Worm (Caenorhabditis elegans) whole organism, midembryonic: ENCODE data around the gene F07H5.7.

Source experiments
- T22C8.4 ChIP-seq: fragments of 200-800 bp; sonication (Bioruptor generic); IDR thresholded peaks from 2 replicates; pipeline ENCODE4 v1.3.6; 2022; ENCODE audit warnings: missing genetic modification characterization, missing compliant biosample characterization
- cog-1 ChIP-seq: sonication (generic microtip); optimal IDR thresholded peaks from 2 replicates; lab custom pipeline; 2016; ENCODE audit warnings: missing genetic modification characterization, missing compliant biosample characterization
- flt-1 ChIP-seq: fragments of 200-800 bp; sonication (Bioruptor generic); IDR thresholded peaks from 2 replicates; pipeline ENCODE4 v1.3.6; 2022; ENCODE audit warnings: missing genetic modification characterization, missing compliant biosample characterization
- klf-2 ChIP-seq: fragments of 200-800 bp; sonication (Bioruptor generic); conservative IDR thresholded peaks from 2 replicates; pipeline ENCODE4 v1.3.6; 2022; ENCODE audit warnings: missing genetic modification reagents, missing genetic modification characterization, missing compliant biosample characterization
- med-1 ChIP-seq: sonication (generic microtip); optimal IDR thresholded peaks from 2 replicates; lab custom pipeline; 2017; ENCODE audit warnings: missing genetic modification characterization, mild to moderate bottlenecking, missing compliant biosample characterization, antibody characterized with exemption, missing genetic modification reagents; ENCODE audit not compliant: insufficient read depth
- ref-1 ChIP-seq: fragments of 200-800 bp; sonication (Bioruptor generic); conservative IDR thresholded peaks from 2 replicates; pipeline ENCODE4 v1.3.6; 2022; ENCODE audit warnings: missing genetic modification reagents, missing genetic modification characterization, missing compliant biosample characterization
- tab-1 ChIP-seq: fragments of 200-800 bp; sonication (Bioruptor generic); IDR thresholded peaks from 2 replicates; pipeline ENCODE4 v1.3.6; 2022; ENCODE audit warnings: missing genetic modification characterization, missing compliant biosample characterization
- ztf-23 ChIP-seq: fragments of 200-800 bp; sonication (Bioruptor generic); IDR thresholded peaks from 2 replicates; pipeline ENCODE4 v1.3.6; 2022; ENCODE audit warnings: missing genetic modification reagents, missing genetic modification characterization, missing compliant biosample characterization
- ztf-29 ChIP-seq: fragments of 200-800 bp; sonication (Bioruptor generic); IDR thresholded peaks from 2 replicates; pipeline ENCODE4 v1.3.6; 2022; ENCODE audit warnings: missing genetic modification reagents, missing genetic modification characterization, missing compliant biosample characterization

Gene F07H5.7

DNA sequence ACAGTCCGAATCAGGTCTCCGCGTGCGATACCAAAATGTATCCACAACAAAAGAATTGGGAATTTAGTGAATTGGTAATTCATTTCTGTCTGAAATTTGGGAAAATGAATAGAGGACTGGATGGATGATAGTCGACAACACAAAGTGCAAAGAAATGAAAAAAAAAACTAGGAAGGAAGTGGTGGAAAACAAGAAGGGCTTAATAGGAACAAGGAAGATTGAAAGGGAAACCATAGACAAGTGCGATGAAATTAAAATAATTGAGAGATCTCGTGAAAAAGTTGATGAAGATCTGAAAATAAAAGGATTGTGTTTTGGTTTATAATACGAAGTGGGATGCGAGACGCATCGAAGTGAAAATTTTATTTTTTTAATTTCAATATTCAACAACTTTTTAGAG, at the start of gene F07H5.7:
Gene F07H5.7, minus strand, starts transcription at position 101 of the 400 bp plus-strand sequence.
- no peak for TF ChIP-seq T22C8.4 (GFP tag; lab: Robert Waterston, UW)
- TF ChIP-seq ref-1 (GFP tag; lab: Robert Waterston, UW): no peak

DNA sequence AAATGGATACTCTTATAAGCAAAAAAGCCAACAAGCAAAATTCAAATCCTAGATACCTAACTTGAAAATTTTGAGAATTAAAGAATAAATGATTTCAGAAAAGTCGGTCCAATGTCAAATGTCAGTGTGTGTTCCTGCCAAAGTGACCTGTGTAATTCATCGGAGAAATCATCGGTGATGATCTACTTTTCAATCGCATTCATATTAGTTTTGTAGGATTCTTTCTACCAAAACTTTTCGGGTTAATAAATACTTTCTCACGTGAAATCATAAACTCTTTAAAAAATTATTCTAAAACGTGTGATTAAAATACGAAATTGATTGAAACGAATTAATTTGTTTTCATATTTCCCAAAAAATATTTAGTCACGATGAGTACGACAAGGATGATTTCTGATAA, 45.1 kb upstream of the F07H5.7 start, which contains the start of gene F46C5.7:
Gene F46C5.7, plus strand, starts transcription at position 301 of the 400 bp plus-strand sequence.
- TF ChIP-seq tab-1 (GFP tag; lab: Robert Waterston, UW) (no peak), T22C8.4 (GFP tag; lab: Robert Waterston, UW) (no peak), klf-2 (no peak), med-1 (GFP tag; lab: Kevin White, UChicago) (no peak), cog-1 (tag; lab: Kevin White, UChicago) (no peak), flt-1 (no peak), ztf-29 (no peak), ztf-23 (GFP tag; lab: Robert Waterston, UW) (no peak), ref-1 (GFP tag; lab: Robert Waterston, UW) (no peak)

DNA sequence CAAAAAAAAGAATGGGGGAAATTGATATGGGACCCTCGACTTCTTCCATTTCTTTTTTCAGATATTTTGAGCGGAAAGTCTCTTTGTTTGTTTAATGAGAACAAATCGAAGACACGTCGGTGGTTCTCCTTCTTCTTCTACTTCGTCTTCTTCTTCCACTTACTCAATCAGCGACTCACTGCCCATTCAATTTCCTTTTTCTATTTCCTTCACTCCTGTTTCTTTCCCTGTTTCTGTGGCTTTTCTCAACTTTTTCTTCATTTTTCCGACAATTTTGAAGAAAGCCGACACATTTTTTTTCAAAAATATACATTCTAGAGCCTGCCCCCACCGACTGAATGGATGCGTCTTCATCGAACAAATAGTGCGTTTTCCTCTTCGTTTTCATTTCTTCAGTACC, 41.9 kb upstream of the F07H5.7 start, which contains the start of gene F46C5.4:
Gene F46C5.4, plus strand, starts transcription at position 222 of the 400 bp plus-strand sequence.
- no peak for TF ChIP-seq ztf-23 (GFP tag; lab: Robert Waterston, UW)
- TF ChIP-seq ref-1 (GFP tag; lab: Robert Waterston, UW): no peak
- no peak for TF ChIP-seq med-1 (GFP tag; lab: Kevin White, UChicago)
- TF ChIP-seq klf-2: no peak
- no peak for TF ChIP-seq tab-1 (GFP tag; lab: Robert Waterston, UW)
- TF ChIP-seq T22C8.4 (GFP tag; lab: Robert Waterston, UW): no peak
- TF ChIP-seq ztf-29: no peak
- TF ChIP-seq flt-1: no peak
- TF ChIP-seq cog-1 (tag; lab: Kevin White, UChicago): no peak

DNA sequence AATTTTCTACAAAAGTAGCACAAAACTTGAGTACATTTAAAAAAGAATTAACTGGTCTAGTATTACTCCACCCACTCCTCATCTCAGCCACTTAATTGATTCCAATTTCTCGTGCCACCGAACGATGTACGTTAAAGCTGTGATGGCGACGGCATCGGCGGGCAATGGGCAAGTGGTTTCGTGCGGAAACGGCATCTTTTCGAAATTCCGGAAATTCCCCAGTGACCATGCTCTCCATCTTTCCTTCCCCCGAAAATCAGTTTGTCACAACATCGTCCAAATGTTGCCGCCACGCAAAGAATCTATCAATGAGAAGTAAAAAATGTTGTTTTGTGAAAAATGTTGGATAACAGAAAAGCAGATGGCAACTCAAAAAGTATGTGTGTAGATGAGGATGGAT, 39.0 kb upstream of the F07H5.7 start:
- no peak for TF ChIP-seq med-1 (GFP tag; lab: Kevin White, UChicago)
- no peak for TF ChIP-seq ref-1 (GFP tag; lab: Robert Waterston, UW)
- TF ChIP-seq T22C8.4 (GFP tag; lab: Robert Waterston, UW): no peak
- no peak for TF ChIP-seq cog-1 (tag; lab: Kevin White, UChicago)
- TF ChIP-seq flt-1: no peak
- no peak for TF ChIP-seq klf-2
- TF ChIP-seq ztf-29: no peak
- no peak for TF ChIP-seq ztf-23 (GFP tag; lab: Robert Waterston, UW)

DNA sequence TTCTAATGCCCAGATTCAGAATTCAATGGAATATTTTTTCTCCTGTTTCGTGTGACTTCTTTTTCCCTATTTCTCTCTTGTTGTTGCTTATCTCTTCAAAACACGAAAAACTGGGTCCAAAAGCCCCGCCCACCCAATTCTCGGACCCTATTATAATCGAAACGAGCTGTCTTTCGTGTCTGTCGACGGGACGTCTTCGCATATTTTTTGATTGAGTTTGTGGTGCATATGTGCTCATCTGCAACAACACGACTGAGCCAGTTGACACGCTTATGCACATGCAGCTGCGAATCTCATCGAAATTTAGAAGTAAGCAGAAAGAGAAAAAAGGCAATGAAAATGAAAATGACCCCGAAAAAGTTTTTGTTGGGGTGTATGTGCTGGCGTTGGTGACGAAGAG, 36.9 kb upstream of the F07H5.7 start:
- TF ChIP-seq klf-2 (no peak), tab-1 (GFP tag; lab: Robert Waterston, UW) (no peak), T22C8.4 (GFP tag; lab: Robert Waterston, UW) (no peak), ref-1 (GFP tag; lab: Robert Waterston, UW) (no peak), flt-1 (no peak), ztf-29 (no peak), ztf-23 (GFP tag; lab: Robert Waterston, UW) (no peak), med-1 (GFP tag; lab: Kevin White, UChicago) (no peak)

DNA sequence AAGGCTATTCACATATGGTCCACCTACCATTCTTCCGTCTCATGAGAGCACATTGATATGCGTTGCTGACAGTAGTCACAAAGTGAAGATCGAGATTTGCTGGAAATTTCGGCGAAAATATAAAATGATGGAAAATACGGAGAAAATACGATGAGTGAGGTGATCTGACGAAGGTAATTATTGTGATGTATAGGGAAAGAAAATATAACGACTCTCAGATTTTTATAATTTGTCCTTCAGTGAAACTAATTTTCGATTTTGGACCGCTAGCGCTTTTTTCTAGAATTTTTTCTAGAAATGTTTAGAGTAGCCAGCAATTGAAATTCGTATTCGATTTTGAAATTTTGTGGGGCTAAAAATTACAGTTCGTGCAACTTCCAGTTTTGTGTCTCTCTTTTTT, 35.2 kb upstream of the F07H5.7 start, which contains the start of gene F46C5.2:
Gene F46C5.2, minus strand, starts transcription at position 101 of the 400 bp plus-strand sequence.
- no peak for TF ChIP-seq cog-1 (tag; lab: Kevin White, UChicago)
- TF ChIP-seq T22C8.4 (GFP tag; lab: Robert Waterston, UW): no peak
- no peak for TF ChIP-seq tab-1 (GFP tag; lab: Robert Waterston, UW)
- TF ChIP-seq flt-1: no peak
- TF ChIP-seq ztf-29: no peak
- TF ChIP-seq ref-1 (GFP tag; lab: Robert Waterston, UW): no peak
- TF ChIP-seq klf-2: no peak
- no peak for TF ChIP-seq ztf-23 (GFP tag; lab: Robert Waterston, UW)
- no peak for TF ChIP-seq med-1 (GFP tag; lab: Kevin White, UChicago)

DNA sequence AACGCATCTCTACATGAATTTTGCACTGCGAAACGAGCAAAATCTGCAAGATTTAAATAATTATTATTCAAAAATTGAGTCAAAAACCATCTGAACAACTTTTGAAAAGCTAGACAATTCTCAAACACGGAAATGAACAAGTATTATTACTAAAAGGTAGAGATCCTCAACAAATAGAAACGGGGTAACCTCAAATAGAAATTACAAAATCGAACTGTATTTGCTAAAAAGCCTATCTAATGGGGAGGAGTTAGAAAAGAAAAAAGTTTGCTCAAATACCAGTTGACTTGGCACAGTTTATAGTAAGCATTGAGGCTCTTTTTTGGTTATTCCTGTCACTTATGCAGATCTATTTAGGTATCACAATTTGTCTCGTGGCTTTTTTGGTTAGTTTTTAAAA, 31.8 kb upstream of the F07H5.7 start, which contains the start of gene nas-25:
Gene nas-25, plus strand, starts transcription at position 301 of the 400 bp plus-strand sequence.
- TF ChIP-seq T22C8.4 (GFP tag; lab: Robert Waterston, UW) (no peak), med-1 (GFP tag; lab: Kevin White, UChicago) (no peak), ztf-23 (GFP tag; lab: Robert Waterston, UW) (no peak), ztf-29 (no peak), klf-2 (no peak), flt-1 (no peak), cog-1 (tag; lab: Kevin White, UChicago) (no peak), tab-1 (GFP tag; lab: Robert Waterston, UW) (no peak), ref-1 (GFP tag; lab: Robert Waterston, UW) (no peak)

DNA sequence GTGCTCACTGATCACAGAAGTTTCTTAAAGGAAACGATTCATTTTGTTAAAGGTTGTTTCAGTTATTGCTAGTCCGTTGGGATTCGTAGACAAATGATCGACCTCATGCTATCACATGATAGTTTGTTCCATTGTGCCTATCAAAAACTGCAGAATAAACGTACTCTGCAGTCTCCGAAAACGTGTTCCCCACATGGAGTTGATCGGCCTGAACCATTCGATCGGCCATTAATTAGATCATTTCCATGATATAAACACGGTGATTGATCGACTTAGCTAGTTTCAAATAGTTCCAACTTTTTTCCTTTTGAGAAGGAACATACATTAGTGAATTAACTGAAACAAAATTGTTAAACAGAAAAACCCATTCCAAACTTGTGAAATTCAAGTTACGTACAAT, 28.7 kb upstream of the F07H5.7 start:
- TF ChIP-seq flt-1 (no peak), cog-1 (tag; lab: Kevin White, UChicago) (no peak), ztf-23 (GFP tag; lab: Robert Waterston, UW) (no peak), med-1 (GFP tag; lab: Kevin White, UChicago) (no peak), ztf-29 (no peak), T22C8.4 (GFP tag; lab: Robert Waterston, UW) (no peak), klf-2 (no peak), tab-1 (GFP tag; lab: Robert Waterston, UW) (no peak), ref-1 (GFP tag; lab: Robert Waterston, UW) (no peak)

DNA sequence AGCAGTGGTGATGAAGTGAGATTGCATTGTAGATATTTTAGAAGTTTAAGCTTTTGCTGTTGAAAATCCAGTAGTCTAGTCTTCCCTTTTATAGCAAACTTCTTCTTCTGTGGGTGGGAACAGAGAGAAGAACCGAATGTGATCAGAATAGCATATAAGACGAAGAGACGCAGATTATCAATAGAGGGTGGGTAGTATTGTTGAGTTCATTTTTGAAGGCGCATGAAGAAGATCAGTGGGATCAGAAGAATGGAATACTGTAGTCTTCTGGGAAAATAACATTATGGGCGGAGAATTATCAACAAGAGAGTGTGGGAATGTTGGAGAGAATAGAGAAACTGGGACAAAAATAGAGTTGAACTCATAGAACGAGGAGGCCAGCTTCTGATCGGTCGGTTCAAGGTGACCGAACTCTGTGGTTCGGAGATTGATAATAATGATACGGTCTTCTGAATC, 27.2 kb upstream of the F07H5.7 start, which contains the start of gene F46C5.1:
Gene F46C5.1, minus strand, starts transcription at position 51 of the 456 bp plus-strand sequence.
- TF ChIP-seq flt-1 (no peak), klf-2 (no peak), ztf-23 (GFP tag; lab: Robert Waterston, UW) (no peak), T22C8.4 (GFP tag; lab: Robert Waterston, UW) (no peak), ztf-29 (no peak), med-1 (GFP tag; lab: Kevin White, UChicago) (no peak)
